Worm (Caenorhabditis elegans) whole organism, young adult: Measurements from ENCODE around the gene C50D2.1.

ENCODE experiments used
- B0019.2 ChIP-seq: fragments of 200-800 bp; sonication (Bioruptor generic); conservative IDR thresholded peaks from 2 replicates; pipeline ENCODE4 v1.3.6; 2022; ENCODE audit warnings: missing genetic modification reagents, missing genetic modification characterization, missing compliant biosample characterization
- C06A6.2 ChIP-seq: fragments of 200-800 bp; sonication (Bioruptor generic); conservative IDR thresholded peaks from 2 replicates; pipeline ENCODE4 v1.3.6; 2022; ENCODE audit warnings: missing genetic modification characterization, missing compliant biosample characterization
- D2030.7 ChIP-seq: fragments of 200-800 bp; sonication (Bioruptor generic); IDR thresholded peaks from 2 replicates; pipeline ENCODE4 v1.3.6; 2022; ENCODE audit warnings: missing genetic modification reagents, missing genetic modification characterization, missing compliant biosample characterization
- F55B11.4 ChIP-seq: sonication (generic microtip); optimal IDR thresholded peaks from 2 replicates; lab custom pipeline; 2016; ENCODE audit warnings: missing compliant biosample characterization, missing genetic modification characterization, borderline replicate concordance; ENCODE audit not compliant: insufficient read depth
- F57C9.4 ChIP-seq: sonication (generic microtip); optimal IDR thresholded peaks from 2 replicates; lab custom pipeline; 2017; ENCODE audit warnings: mild to moderate bottlenecking, missing genetic modification characterization, missing compliant biosample characterization
- Y53F4B.3 ChIP-seq: fragments of 200-800 bp; sonication (Bioruptor generic); IDR thresholded peaks from 2 replicates; pipeline ENCODE4 v1.3.6; 2022; ENCODE audit warnings: missing genetic modification reagents, missing genetic modification characterization, missing compliant biosample characterization
- Y56A3A.18 ChIP-seq: fragments of 200-800 bp; sonication (Bioruptor generic); IDR thresholded peaks from 2 replicates; pipeline ENCODE4 v1.3.6; 2022; ENCODE audit warnings: missing genetic modification reagents, missing genetic modification characterization, missing compliant biosample characterization
- Y67H2A.10 ChIP-seq: fragments of 200-800 bp; sonication (Bioruptor generic); conservative IDR thresholded peaks from 2 replicates; pipeline ENCODE4 v1.3.6; 2022; ENCODE audit warnings: missing genetic modification reagents, missing genetic modification characterization, missing compliant biosample characterization
- aptf-3 ChIP-seq: fragments of 200-800 bp; sonication (Bioruptor generic); IDR thresholded peaks from 2 replicates; pipeline ENCODE4 v1.3.6; 2022; ENCODE audit warnings: missing genetic modification characterization, missing compliant biosample characterization
- cebp-1 ChIP-seq, 2 experiments: fragments of 200-800 bp in 1 of 2; sonication (Bioruptor generic) in 1 of 2; sonication (generic microtip) in 1 of 2; IDR thresholded peaks in 1 of 2; optimal IDR thresholded peaks in 1 of 2; 2 replicates each; pipeline versions ENCODE4 v1.3.6 to Lab custom; 2017 to 2022; ENCODE audit warnings: missing compliant biosample characterization in 2 of 2, missing genetic modification characterization in 2 of 2, mild to moderate bottlenecking in 1 of 2, missing genetic modification reagents in 1 of 2, moderate library complexity in 1 of 2
- ceh-40 ChIP-seq: fragments of 200-800 bp; sonication (Bioruptor generic); IDR thresholded peaks from 2 replicates; pipeline ENCODE4 v1.3.6; 2022; ENCODE audit warnings: missing genetic modification characterization, missing compliant biosample characterization
- ceh-58 ChIP-seq: fragments of 200-800 bp; sonication (Bioruptor generic); IDR thresholded peaks from 2 replicates; pipeline ENCODE4 v1.3.6; 2022; ENCODE audit warnings: missing genetic modification characterization, missing compliant biosample characterization
- chd-7 ChIP-seq: sonication (generic microtip); optimal IDR thresholded peaks from 2 replicates; lab custom pipeline; 2016; ENCODE audit warnings: mild to moderate bottlenecking, missing genetic modification characterization, moderate library complexity, missing compliant biosample characterization
- egl-18 ChIP-seq: fragments of 200-800 bp; sonication (Bioruptor generic); IDR thresholded peaks from 2 replicates; pipeline ENCODE4 v1.3.6; 2022; ENCODE audit warnings: missing genetic modification reagents, missing genetic modification characterization, missing compliant biosample characterization
- egl-44 ChIP-seq: fragments of 200-800 bp; sonication (Bioruptor generic); IDR thresholded peaks from 2 replicates; pipeline ENCODE4 v1.3.6; 2022; ENCODE audit warnings: missing genetic modification reagents, missing genetic modification characterization, missing compliant biosample characterization
- ekl-4 ChIP-seq: fragments of 200-800 bp; sonication (Bioruptor generic); IDR thresholded peaks from 2 replicates; pipeline ENCODE4 v1.3.6; 2022; ENCODE audit warnings: missing genetic modification reagents, missing genetic modification characterization, missing compliant biosample characterization
- him-1 ChIP-seq: sonication (generic microtip); optimal IDR thresholded peaks from 2 replicates; lab custom pipeline; 2016; ENCODE audit warnings: missing genotype, missing genetic modification reagents, missing genetic modification characterization, missing compliant biosample characterization
- hmg-1.2 ChIP-seq: fragments of 200-800 bp; sonication (Bioruptor generic); IDR thresholded peaks from 2 replicates; pipeline ENCODE4 v1.3.6; 2022; ENCODE audit warnings: missing genetic modification reagents, missing genetic modification characterization, missing compliant biosample characterization
- hrde-1 ChIP-seq: sonication (generic microtip); optimal IDR thresholded peaks from 2 replicates; lab custom pipeline; 2016; ENCODE audit warnings: missing genetic modification characterization, mild to moderate bottlenecking, missing compliant biosample characterization, moderate library complexity, missing genotype, missing genetic modification reagents, borderline replicate concordance
- lin-40 ChIP-seq: sonication (generic microtip); optimal IDR thresholded peaks from 2 replicates; lab custom pipeline; 2016; ENCODE audit warnings: missing genetic modification characterization, mild to moderate bottlenecking, missing compliant biosample characterization, missing genotype, missing genetic modification reagents
- lin-54 ChIP-seq: fragments of 200-800 bp; sonication (Bioruptor generic); optimal IDR thresholded peaks from 2 replicates; lab custom pipeline; 2018; ENCODE audit warnings: mild to moderate bottlenecking, missing genetic modification characterization, missing compliant biosample characterization
- lsl-1 ChIP-seq: fragments of 200-800 bp; sonication (Bioruptor generic); optimal IDR thresholded peaks from 2 replicates; lab custom pipeline; 2018; ENCODE audit warnings: mild to moderate bottlenecking, missing genetic modification characterization, moderate library complexity, missing compliant biosample characterization
- lsy-27 ChIP-seq: sonication (generic microtip); optimal IDR thresholded peaks from 2 replicates; lab custom pipeline; 2017; ENCODE audit warnings: missing genetic modification characterization, mild to moderate bottlenecking, missing compliant biosample characterization, antibody characterized with exemption, missing genotype, borderline replicate concordance; ENCODE audit not compliant: insufficient read depth
- mes-4 ChIP-seq: sonication (generic microtip); optimal IDR thresholded peaks from 2 replicates; lab custom pipeline; 2016; ENCODE audit warnings: missing genotype, missing genetic modification characterization, missing compliant biosample characterization
- nhr-120 ChIP-seq: fragments of 200-800 bp; sonication (Bioruptor generic); IDR thresholded peaks from 2 replicates; pipeline ENCODE4 v1.3.6; 2022; ENCODE audit warnings: missing genetic modification characterization, missing compliant biosample characterization
- nhr-90 ChIP-seq: sonication (generic microtip); optimal IDR thresholded peaks from 2 replicates; lab custom pipeline; 2016; ENCODE audit warnings: missing genotype, mild to moderate bottlenecking, missing genetic modification characterization, missing compliant biosample characterization
- repo-1 ChIP-seq: sonication (generic microtip); optimal IDR thresholded peaks from 2 replicates; lab custom pipeline; 2017; ENCODE audit warnings: mild to moderate bottlenecking, missing genetic modification characterization, missing compliant biosample characterization
- sdz-38 ChIP-seq: sonication (generic microtip); optimal IDR thresholded peaks from 2 replicates; lab custom pipeline; 2016; ENCODE audit warnings: missing genotype, missing genetic modification characterization, missing compliant biosample characterization
- sea-2 ChIP-seq: fragments of 200-800 bp; sonication (Bioruptor generic); IDR thresholded peaks from 2 replicates; pipeline ENCODE4 v1.3.6; 2022; ENCODE audit warnings: missing genetic modification characterization, missing compliant biosample characterization
- snpc-1.3 ChIP-seq: sonication (generic microtip); optimal IDR thresholded peaks from 2 replicates; lab custom pipeline; 2017; ENCODE audit warnings: missing genetic modification characterization, mild to moderate bottlenecking, missing compliant biosample characterization, antibody characterized with exemption, moderate library complexity, missing genotype, missing genetic modification reagents; ENCODE audit not compliant: insufficient read depth
- unc-62 ChIP-seq: fragments of 150-350 bp; optimal IDR thresholded peaks from 2 replicates; lab custom pipeline; 2014; ENCODE audit warnings: missing biosample characterization, missing genetic modification reagents, missing genetic modification characterization
- ztf-18 ChIP-seq: sonication (generic microtip); optimal IDR thresholded peaks from 2 replicates; lab custom pipeline; 2016; ENCODE audit warnings: missing genotype, mild to moderate bottlenecking, missing genetic modification characterization, missing compliant biosample characterization
- ztf-26 ChIP-seq: sonication (generic microtip); optimal IDR thresholded peaks from 2 replicates; lab custom pipeline; 2017; ENCODE audit warnings: missing genetic modification characterization, missing compliant biosample characterization
- ztf-6 ChIP-seq: fragments of 200-800 bp; sonication (Bioruptor generic); IDR thresholded peaks from 2 replicates; pipeline ENCODE4 v1.3.6; 2022; ENCODE audit warnings: missing genetic modification reagents, missing genetic modification characterization, missing compliant biosample characterization

Gene C50D2.1

DNA sequence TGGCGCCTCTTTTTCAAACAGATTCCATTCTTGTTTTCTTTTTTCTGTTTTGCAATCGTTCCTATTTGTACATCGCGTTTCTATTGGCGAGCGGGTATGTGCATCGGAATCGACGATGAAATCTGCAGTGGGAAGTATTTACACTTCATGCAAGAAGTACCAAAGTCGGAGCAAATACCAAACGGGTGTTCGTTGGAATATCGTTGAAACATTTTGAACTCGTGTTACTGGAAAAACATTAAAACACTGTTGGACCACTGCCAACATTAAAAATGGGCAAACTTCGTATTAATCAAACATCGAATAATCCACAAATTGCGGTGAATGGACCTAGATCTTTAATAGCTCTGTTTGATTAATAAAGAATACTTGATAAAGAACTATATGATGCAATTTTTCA, 32.2 kb upstream of the C50D2.1 start, which contains the start of gene C23H3.9:
TSS of gene C23H3.9 (minus strand) at position 101 of the 400 bp plus-strand sequence.
- TF ChIP-seq ztf-18 (tag; lab: Kevin White, UChicago) = no peak
- TF ChIP-seq aptf-3 (GFP tag; lab: Robert Waterston, UW) = no peak
- TF ChIP-seq lsl-1 (GFP tag; lab: Kevin White, UChicago) = no peak
- no peak for TF ChIP-seq chd-7

DNA sequence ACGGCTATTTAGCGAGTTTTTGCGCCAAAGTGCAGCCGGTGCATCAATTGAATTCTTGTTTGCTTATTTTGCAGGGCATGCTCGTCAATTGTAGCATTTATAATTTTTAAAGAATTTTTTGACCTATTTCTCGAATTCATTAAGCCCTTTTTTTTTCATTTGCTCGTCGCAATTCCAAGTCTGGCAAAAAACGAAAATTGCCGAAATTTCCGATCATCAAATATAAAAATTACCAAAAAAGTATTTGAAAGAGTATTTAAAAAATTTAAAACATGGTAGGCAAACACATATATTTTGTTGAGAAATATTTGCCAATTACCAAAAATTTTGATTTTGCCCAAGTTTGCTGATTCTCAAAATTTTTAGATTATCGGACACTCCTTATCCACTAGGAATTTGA, 27.2 kb upstream of the C50D2.1 start, which contains the start of gene C50D2.6:
TSS of gene C50D2.6 (plus strand) at position 301 of the 400 bp plus-strand sequence.
- TF ChIP-seq lin-40 (tag; lab: Kevin White, UChicago) (no peak), ztf-6 (GFP tag; lab: Robert Waterston, UW) (no peak), B0019.2 (no peak), egl-18 (GFP tag; lab: Robert Waterston, UW) (no peak), lsy-27 (tag; lab: Kevin White, UChicago) (no peak), ztf-18 (tag; lab: Kevin White, UChicago) (no peak), nhr-90 (tag; lab: Kevin White, UChicago) (no peak), unc-62 (GFP tag; lab: Kevin White, UChicago) (no peak), egl-44 (GFP tag; lab: Robert Waterston, UW) (no peak), Y53F4B.3 (GFP tag; lab: Robert Waterston, UW) (no peak), nhr-120 (GFP tag; lab: Robert Waterston, UW) (no peak), D2030.7 (no peak), hrde-1 (tag; lab: Kevin White, UChicago) (no peak)

DNA sequence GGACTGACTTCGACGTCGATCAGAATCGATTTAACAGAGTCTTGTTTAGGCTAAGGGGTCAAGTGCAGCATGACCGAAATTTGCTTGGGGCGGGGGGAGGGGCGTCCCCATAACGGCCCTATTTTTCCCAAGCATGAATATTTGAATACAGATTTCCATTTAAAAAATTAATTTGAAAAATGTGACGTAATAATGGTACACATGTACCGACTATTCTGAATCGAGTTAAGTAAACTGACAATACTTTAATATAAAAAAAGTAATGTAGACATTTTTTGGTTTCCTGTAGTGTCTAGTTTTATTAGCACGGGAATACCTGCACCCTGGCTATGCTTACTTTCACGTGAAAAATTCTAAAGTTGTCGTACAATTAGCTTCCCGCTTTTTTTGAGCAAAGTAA, 24.6 kb upstream of the C50D2.1 start:
- no peak for TF ChIP-seq hmg-1.2
- no peak for TF ChIP-seq him-1
- TF ChIP-seq mes-4 (tag; lab: Kevin White, UChicago) = no peak
- no peak for TF ChIP-seq snpc-1.3 (tag; lab: Kevin White, UChicago)
- no peak for TF ChIP-seq lin-54 (GFP tag; lab: Kevin White, UChicago)
- no peak for TF ChIP-seq ztf-26 (tag; lab: Kevin White, UChicago)
- no peak for TF ChIP-seq repo-1
- no peak for TF ChIP-seq sdz-38 (tag; lab: Kevin White, UChicago)
- TF ChIP-seq Y67H2A.10 (GFP tag; lab: Robert Waterston, UW) = no peak
- no peak for TF ChIP-seq ceh-58 (GFP tag; lab: Robert Waterston, UW)
- no peak for TF ChIP-seq ceh-40 (GFP tag; lab: Robert Waterston, UW)
- TF ChIP-seq B0019.2 = no peak
- TF ChIP-seq F57C9.4 (tag; lab: Kevin White, UChicago) = no peak
- no peak for TF ChIP-seq cebp-1 (GFP tag; IDR thresholded peaks at IDR 0.05; lab: Robert Waterston, UW)
- no peak for TF ChIP-seq cebp-1 (tag; optimal IDR thresholded peaks at IDR 0.05; lab: Kevin White, UChicago)
- TF ChIP-seq C06A6.2 (GFP tag; lab: Robert Waterston, UW) = no peak
- no peak for TF ChIP-seq F55B11.4 (tag; lab: Kevin White, UChicago)
- no peak for TF ChIP-seq Y56A3A.18 (GFP tag; lab: Robert Waterston, UW)
- TF ChIP-seq ekl-4 (GFP tag; lab: Robert Waterston, UW) = no peak
- no peak for TF ChIP-seq lsy-27 (tag; lab: Kevin White, UChicago)
- no peak for TF ChIP-seq sea-2 (GFP tag; lab: Robert Waterston, UW)
